Worm (Caenorhabditis elegans): Measurements from ENCODE around the gene twk-26.

twk-26 gene

ce11 chrX:3067052-3067451, 12.4 kb upstream of the twk-26 start:
- TF ChIP-seq unc-62 (GFP tag; optimal IDR thresholded peaks at IDR 0.05 in 1 of 2), result peak in 1 of 2 experiments; percentile 98
- no peak for TF ChIP-seq unc-62 (tag; optimal IDR thresholded peaks at IDR 0.05)
- TF ChIP-seq dmd-6 (GFP tag; IDR thresholded peaks at IDR 0.05), result no peak
- no peak for TF ChIP-seq ceh-82 (tag; optimal IDR thresholded peaks at IDR 0.05)

- TF ChIP-seq set-16 (GFP tag; IDR thresholded peaks at IDR 0.05), result peak; percentile 29; the same call in 1 of the 2 replicates
- no peak for TF ChIP-seq lin-13 (GFP tag; optimal IDR thresholded peaks at IDR 0.05)
Observed at ce11 chrX:3063274-3063673, 8.7 kb upstream of the twk-26 start, which contains the start of gene ceh-30. Gene ceh-30 (plus strand): TSS chrX:3063574.

DNA sequence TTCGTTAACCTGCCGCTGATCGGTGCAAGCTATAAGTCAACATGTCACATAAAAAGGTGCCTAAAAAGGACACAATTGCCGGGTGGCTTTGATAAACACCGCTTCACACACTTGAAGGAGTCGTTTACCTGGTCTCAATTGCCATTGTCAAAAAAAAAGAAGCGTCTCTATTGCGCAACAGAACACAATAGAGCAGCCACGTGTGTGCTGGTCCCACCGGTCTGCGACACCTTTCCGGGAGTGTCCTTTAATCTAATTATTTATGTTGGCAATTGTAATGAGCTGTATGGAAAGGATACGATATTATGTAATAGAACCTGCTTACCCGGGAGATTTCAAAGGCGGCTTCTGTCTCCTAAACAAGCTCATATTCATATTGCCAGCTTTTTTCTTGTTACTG, 7.1 kb upstream of the twk-26 start:
- TF ChIP-seq D1046.2 (GFP tag; IDR thresholded peaks at IDR 0.05), result no peak
- TF ChIP-seq ces-1 (GFP tag; optimal IDR thresholded peaks at IDR 0.05), result no peak
- TF ChIP-seq Y48G9A.11 (GFP tag; IDR thresholded peaks at IDR 0.05), result no peak
- TF ChIP-seq R02D3.7 (tag; optimal IDR thresholded peaks at IDR 0.05), result no peak
- no peak for TF ChIP-seq snpc-4 (tag; optimal IDR thresholded peaks at IDR 0.05)
- TF ChIP-seq ztf-7 (tag; optimal IDR thresholded peaks at IDR 0.05), result no peak
- TF ChIP-seq nhr-48 (tag; optimal IDR thresholded peaks at IDR 0.05), result no peak
- no peak for TF ChIP-seq T26A8.4 (GFP tag; IDR thresholded peaks at IDR 0.05)
- TF ChIP-seq saeg-2 (GFP tag; IDR thresholded peaks at IDR 0.05), result no peak
- no peak for TF ChIP-seq dmd-8 (GFP tag; IDR thresholded peaks at IDR 0.05)
- no peak for TF ChIP-seq hlh-30 (tag; optimal IDR thresholded peaks at IDR 0.05; ENCODE audit: insufficient read depth)
- TF ChIP-seq pqm-1 (tag; optimal IDR thresholded peaks at IDR 0.05), result no peak
- no peak for TF ChIP-seq nhr-25 (tag; optimal IDR thresholded peaks at IDR 0.05; ENCODE audit: borderline replicate concordance, insufficient read depth)

DNA sequence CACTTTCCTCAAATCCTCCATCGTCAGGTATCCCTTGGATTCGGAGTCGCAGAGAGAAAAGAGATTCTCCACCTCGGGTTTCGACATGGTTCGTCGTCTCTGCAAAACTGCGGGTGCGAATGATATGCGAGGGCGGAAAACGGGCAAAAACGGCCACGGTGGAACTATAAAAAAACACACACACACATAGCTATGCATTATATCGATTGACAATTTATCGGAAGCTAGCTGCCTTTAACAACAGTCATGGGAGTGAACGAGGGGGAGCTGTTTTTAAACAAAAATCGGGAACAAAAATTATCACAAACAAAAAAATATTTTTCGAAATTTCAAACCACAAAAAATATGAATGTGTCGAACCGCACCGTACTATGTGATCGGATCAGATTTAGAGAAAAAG, 4.7 kb upstream of the twk-26 start, which contains the start of gene rsef-1:
rsef-1 (minus strand) TSS at position 101 of the 400 bp plus-strand sequence.
- TF ChIP-seq nhr-76 (tag; optimal IDR thresholded peaks at IDR 0.05), result no peak
- no peak for TF ChIP-seq daf-8 (GFP tag; IDR thresholded peaks at IDR 0.05)
- TF ChIP-seq Y5F2A.4 (GFP tag; optimal IDR thresholded peaks at IDR 0.05), result no peak
- no peak for TF ChIP-seq ZK546.5 (tag; optimal IDR thresholded peaks at IDR 0.05)
- TF ChIP-seq nhr-41 (GFP tag; IDR thresholded peaks at IDR 0.05), result no peak
- no peak for TF ChIP-seq spr-3 (GFP tag; optimal IDR thresholded peaks at IDR 0.05)
- TF ChIP-seq spr-1 (tag; optimal IDR thresholded peaks at IDR 0.05), result no peak
- TF ChIP-seq mep-1 (tag; optimal IDR thresholded peaks at IDR 0.05), result no peak
- no peak for TF ChIP-seq nhr-77 (tag; optimal IDR thresholded peaks at IDR 0.05)
- no peak for TF ChIP-seq ama-1 (optimal IDR thresholded peaks at IDR 0.05)

DNA sequence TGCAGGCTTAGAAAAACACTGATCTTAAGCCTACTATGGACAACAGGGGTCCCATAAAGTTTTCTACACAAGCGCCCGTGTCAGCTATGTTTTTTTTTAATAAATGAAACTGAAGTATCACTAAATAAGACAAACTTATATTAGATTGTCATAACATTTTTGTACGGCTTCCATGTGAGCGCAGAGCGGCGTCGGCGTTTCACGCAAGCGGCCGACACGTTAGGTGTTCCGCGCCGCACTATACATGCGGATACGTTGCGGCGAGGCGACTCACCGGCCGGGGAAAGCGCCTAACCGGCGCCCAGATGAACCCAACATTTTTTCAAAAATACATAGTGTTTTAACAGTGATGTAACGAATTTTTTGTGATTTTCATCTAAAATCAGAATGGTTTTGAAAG, 3.0 kb upstream of the twk-26 start:
- TF ChIP-seq set-16 (GFP tag; IDR thresholded peaks at IDR 0.05) (peak; percentile 46; the same call in 1 of the 2 replicates), F49E8.2 (tag; optimal IDR thresholded peaks at IDR 0.05; ENCODE audit: borderline replicate concordance) (no peak), snpc-1.2 (GFP tag; IDR thresholded peaks at IDR 0.05) (0 out of 2 replicates have a peak, but pooled peaks have one; percentile 25)

DNA sequence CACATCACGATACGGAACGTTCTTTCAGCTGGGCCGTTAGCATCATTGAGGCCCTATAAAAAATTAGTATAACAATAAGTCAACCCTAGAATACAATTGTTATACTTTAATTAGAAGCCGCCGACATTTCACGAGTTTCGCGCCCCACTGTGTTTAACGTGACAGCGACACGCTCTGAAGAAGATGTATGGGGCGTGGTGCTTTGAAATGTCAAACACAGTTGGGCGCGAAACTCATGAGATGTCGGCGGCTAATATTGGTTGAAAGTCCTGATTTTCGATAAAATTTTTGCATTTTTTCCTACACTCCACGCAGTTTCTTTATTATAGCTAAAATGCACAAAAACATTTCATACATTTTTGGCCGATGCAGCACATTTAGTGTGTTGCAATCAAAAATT, 1.5 kb upstream of the twk-26 start:
- TF ChIP-seq spr-3 (GFP tag; optimal IDR thresholded peaks at IDR 0.05), result no peak
- TF ChIP-seq aha-1 (tag), result no peak
- TF ChIP-seq mdt-29 (GFP tag; IDR thresholded peaks at IDR 0.05), result no peak
- TF ChIP-seq daf-8 (GFP tag; IDR thresholded peaks at IDR 0.05), result no peak
- TF ChIP-seq hif-1 (tag; optimal IDR thresholded peaks at IDR 0.05), result no peak
- no peak for TF ChIP-seq nhr-6 (tag; optimal IDR thresholded peaks at IDR 0.05)
- no peak for TF ChIP-seq daf-19 (GFP tag; conservative IDR thresholded peaks at IDR 0.05)
- TF ChIP-seq F44E2.7 (GFP tag; IDR thresholded peaks at IDR 0.05), result no peak
- no peak for TF ChIP-seq gei-8 (GFP tag; optimal IDR thresholded peaks at IDR 0.05)
- TF ChIP-seq F37D6.2 (tag; optimal IDR thresholded peaks at IDR 0.05), result no peak
- TF ChIP-seq fos-1 (tag; optimal IDR thresholded peaks at IDR 0.05), result no peak
